Worm (Caenorhabditis elegans): ENCODE data around the gene T05C1.1.

Gene T05C1.1

ce11 chrII:4478303-4478702 lies at the start of gene T05C1.1:
Gene T05C1.1 (plus strand): TSS chrII:4478603.
- TF ChIP-seq dao-5 (tag; optimal IDR thresholded peaks at IDR 0.05) (no peak), him-1 (tag; optimal IDR thresholded peaks at IDR 0.05) (no peak), W03F9.2 (tag; optimal IDR thresholded peaks at IDR 0.05) (no peak)

- no peak for TF ChIP-seq dao-5 (tag; optimal IDR thresholded peaks at IDR 0.05)
- no peak for TF ChIP-seq W03F9.2 (tag; optimal IDR thresholded peaks at IDR 0.05)
- TF ChIP-seq him-1 (tag; optimal IDR thresholded peaks at IDR 0.05): no peak
Measured at ce11 chrII:4433146-4433545, 45.3 kb upstream of the T05C1.1 start, which contains the start of gene nhr-109. Gene nhr-109 (plus strand): TSS chrII:4433367.

ce11 chrII:4434278-4434677 lies 44.1 kb upstream of the T05C1.1 start:
- no peak for TF ChIP-seq dao-5 (tag; optimal IDR thresholded peaks at IDR 0.05)
- no peak for TF ChIP-seq W03F9.2 (tag; optimal IDR thresholded peaks at IDR 0.05)
- TF ChIP-seq him-1 (tag; optimal IDR thresholded peaks at IDR 0.05): no peak

ce11 chrII:4435134-4435533 lies 43.3 kb upstream of the T05C1.1 start, which contains the start of gene nhr-273:
Gene nhr-273 (plus strand): TSS chrII:4435300.
- TF ChIP-seq W03F9.2 (tag; optimal IDR thresholded peaks at IDR 0.05) (no peak), dao-5 (tag; optimal IDR thresholded peaks at IDR 0.05) (no peak), him-1 (tag; optimal IDR thresholded peaks at IDR 0.05) (no peak)

ce11 chrII:4438601-4439000 lies 39.8 kb upstream of the T05C1.1 start, which contains the start of gene nhr-16:
Gene nhr-16 (plus strand): TSS chrII:4438805.
- TF ChIP-seq him-1 (tag; optimal IDR thresholded peaks at IDR 0.05): no peak
- TF ChIP-seq dao-5 (tag; optimal IDR thresholded peaks at IDR 0.05): no peak

ce11 chrII:4441278-4441677 lies 37.1 kb upstream of the T05C1.1 start:
- TF ChIP-seq W03F9.2 (tag; optimal IDR thresholded peaks at IDR 0.05) (no peak), him-1 (tag; optimal IDR thresholded peaks at IDR 0.05) (no peak), dao-5 (tag; optimal IDR thresholded peaks at IDR 0.05) (no peak)

ce11 chrII:4444811-4445210 lies 33.6 kb upstream of the T05C1.1 start:
- TF ChIP-seq W03F9.2 (tag; optimal IDR thresholded peaks at IDR 0.05) (no peak), him-1 (tag; optimal IDR thresholded peaks at IDR 0.05) (no peak)

- TF ChIP-seq W03F9.2 (tag; optimal IDR thresholded peaks at IDR 0.05): no peak
- TF ChIP-seq him-1 (tag; optimal IDR thresholded peaks at IDR 0.05): no peak
- TF ChIP-seq dao-5 (tag; optimal IDR thresholded peaks at IDR 0.05): no peak
Measured at ce11 chrII:4453051-4453450, 25.4 kb upstream of the T05C1.1 start, which contains the start of gene twk-2. Gene twk-2 (minus strand): TSS chrII:4453151.

ce11 chrII:4453453-4453852 lies 24.9 kb upstream of the T05C1.1 start:
- TF ChIP-seq him-1 (tag; optimal IDR thresholded peaks at IDR 0.05): no peak
- no peak for TF ChIP-seq dao-5 (tag; optimal IDR thresholded peaks at IDR 0.05)
- no peak for TF ChIP-seq W03F9.2 (tag; optimal IDR thresholded peaks at IDR 0.05)

- TF ChIP-seq dao-5 (tag; optimal IDR thresholded peaks at IDR 0.05): no peak
- no peak for TF ChIP-seq W03F9.2 (tag; optimal IDR thresholded peaks at IDR 0.05)
- TF ChIP-seq him-1 (tag; optimal IDR thresholded peaks at IDR 0.05): no peak
Measured at ce11 chrII:4454823-4455222, 23.6 kb upstream of the T05C1.1 start.

- peak; percentile 80 for TF ChIP-seq him-1 (tag; optimal IDR thresholded peaks at IDR 0.05)
- no peak for TF ChIP-seq W03F9.2 (tag; optimal IDR thresholded peaks at IDR 0.05)
- TF ChIP-seq dao-5 (tag; optimal IDR thresholded peaks at IDR 0.05): no peak
Measured at ce11 chrII:4456024-4456423, 22.4 kb upstream of the T05C1.1 start.

ce11 chrII:4460297-4460696 lies 18.1 kb upstream of the T05C1.1 start:
- TF ChIP-seq W03F9.2 (tag; optimal IDR thresholded peaks at IDR 0.05): no peak
- TF ChIP-seq dao-5 (tag; optimal IDR thresholded peaks at IDR 0.05): no peak

- no peak for TF ChIP-seq dao-5 (tag; optimal IDR thresholded peaks at IDR 0.05)
- TF ChIP-seq him-1 (tag; optimal IDR thresholded peaks at IDR 0.05): no peak
- TF ChIP-seq W03F9.2 (tag; optimal IDR thresholded peaks at IDR 0.05): no peak
Measured at ce11 chrII:4460851-4461250, 17.6 kb upstream of the T05C1.1 start, which contains the start of the genes T12C9.7 and vps-18. Gene T12C9.7 (minus strand): TSS chrII:4460951. Gene vps-18 (plus strand): TSS chrII:4461130.

ce11 chrII:4462842-4463241 lies 15.6 kb upstream of the T05C1.1 start:
- no peak for TF ChIP-seq him-1 (tag; optimal IDR thresholded peaks at IDR 0.05)
- TF ChIP-seq W03F9.2 (tag; optimal IDR thresholded peaks at IDR 0.05): no peak
- TF ChIP-seq dao-5 (tag; optimal IDR thresholded peaks at IDR 0.05): no peak

- TF ChIP-seq W03F9.2 (tag; optimal IDR thresholded peaks at IDR 0.05): no peak
- no peak for TF ChIP-seq dao-5 (tag; optimal IDR thresholded peaks at IDR 0.05)
- no peak for TF ChIP-seq him-1 (tag; optimal IDR thresholded peaks at IDR 0.05)
Measured at ce11 chrII:4467869-4468268, 10.5 kb upstream of the T05C1.1 start, which contains the start of gene W06B4.2. Gene W06B4.2 (plus strand): TSS chrII:4468169.

All from whole organism, L4/young adult.